Worm (Caenorhabditis elegans): ENCODE results near the gene famh-136.
A peak's percentile ranks its signal among the peaks of the same experiment; 100 is the strongest.

famh-136 gene

ce11 chrIII:8848372-8848771, 39.2 kb upstream of the famh-136 start, which contains the start of gene F44E2.7:
TSS of gene F44E2.7 (minus strand) at chrIII:8848472.
- TF ChIP-seq fos-1 (tag; optimal IDR thresholded peaks at IDR 0.05), result no peak
- TF ChIP-seq nhr-237 (tag; optimal IDR thresholded peaks at IDR 0.05), result no peak
- TF ChIP-seq dmd-4 (tag; optimal IDR thresholded peaks at IDR 0.05), result no peak
- TF ChIP-seq mdl-1 (tag; optimal IDR thresholded peaks at IDR 0.05), result no peak
- TF ChIP-seq ztf-11 (tag; optimal IDR thresholded peaks at IDR 0.05), result no peak
- TF ChIP-seq nhr-129 (tag; optimal IDR thresholded peaks at IDR 0.05), result no peak
- TF ChIP-seq mab-5 (tag; optimal IDR thresholded peaks at IDR 0.05), result no peak
- TF ChIP-seq snpc-4 (tag; optimal IDR thresholded peaks at IDR 0.05), result no peak
- no peak for TF ChIP-seq nhr-11 (tag; optimal IDR thresholded peaks at IDR 0.05)
- TF ChIP-seq nhr-10 (tag; optimal IDR thresholded peaks at IDR 0.05), result no peak
- no peak for TF ChIP-seq zag-1 (tag; optimal IDR thresholded peaks at IDR 0.05)
- no peak for TF ChIP-seq ama-1 (optimal IDR thresholded peaks at IDR 0.05)
- TF ChIP-seq F13H6.1 (tag; optimal IDR thresholded peaks at IDR 0.05), result no peak

- TF ChIP-seq Y55F3AM.14 (GFP tag; optimal IDR thresholded peaks at IDR 0.05), result no peak
- TF ChIP-seq aly-2 (tag; optimal IDR thresholded peaks at IDR 0.05), result no peak
Measured at ce11 chrIII:8849507-8849906, 38.0 kb upstream of the famh-136 start, which contains the start of gene F44E2.8. TSS of gene F44E2.8 (minus strand) at chrIII:8849877.

ce11 chrIII:8850482-8851047, 37.0 kb upstream of the famh-136 start, which contains the start of gene F44E2.9:
TSS of gene F44E2.9 (minus strand) at chrIII:8850532.
- peak; percentile 7 for TF ChIP-seq skn-1 (tag; optimal IDR thresholded peaks at IDR 0.05)
- no peak for TF ChIP-seq mbf-1 (tag; optimal IDR thresholded peaks at IDR 0.05)
- TF ChIP-seq sma-3 (GFP tag; optimal IDR thresholded peaks at IDR 0.05), result peak; percentile 60
- TF ChIP-seq lsy-2 (tag; optimal IDR thresholded peaks at IDR 0.05), result peak; percentile 45 to 84
- TF ChIP-seq mdl-1 (tag; optimal IDR thresholded peaks at IDR 0.05), result no peak
- no peak for TF ChIP-seq snpc-4 (tag; optimal IDR thresholded peaks at IDR 0.05)
- peak; percentile 8 for TF ChIP-seq nhr-6 (tag; optimal IDR thresholded peaks at IDR 0.05)
- TF ChIP-seq fos-1 (tag; optimal IDR thresholded peaks at IDR 0.05), result peak; percentile 18
- TF ChIP-seq sma-9 (GFP tag; optimal IDR thresholded peaks at IDR 0.05), result peak; percentile 70
- TF ChIP-seq sma-9 (tag; optimal IDR thresholded peaks at IDR 0.05), result no peak
- TF ChIP-seq C34F6.9 (tag; optimal IDR thresholded peaks at IDR 0.05), result peak; percentile 87
- no peak for TF ChIP-seq ztf-11 (tag; optimal IDR thresholded peaks at IDR 0.05)
- TF ChIP-seq crh-2 (tag; optimal IDR thresholded peaks at IDR 0.05), result peak; percentile 50
- TF ChIP-seq gmeb-1 (tag; optimal IDR thresholded peaks at IDR 0.05), result peak; percentile 91
- no peak for TF ChIP-seq ceh-16 (tag; optimal IDR thresholded peaks at IDR 0.05)
- TF ChIP-seq nhr-129 (tag; optimal IDR thresholded peaks at IDR 0.05), result peak; percentile 54
- TF ChIP-seq lin-11 (tag; optimal IDR thresholded peaks at IDR 0.05), result peak; percentile 31
- TF ChIP-seq Y55F3AM.14 (GFP tag; optimal IDR thresholded peaks at IDR 0.05), result no peak
- no peak for TF ChIP-seq nhr-25 (tag; optimal IDR thresholded peaks at IDR 0.05)
- TF ChIP-seq unc-55 (GFP tag; optimal IDR thresholded peaks at IDR 0.05), result peak; percentile 90
- no peak for TF ChIP-seq ztf-1 (GFP tag; conservative IDR thresholded peaks at IDR 0.05)

- TF ChIP-seq R02D3.7 (tag; optimal IDR thresholded peaks at IDR 0.05) (no peak), nhr-12 (tag; optimal IDR thresholded peaks at IDR 0.05) (no peak)
Measured at ce11 chrIII:8851961-8852360, 35.6 kb upstream of the famh-136 start, which contains the start of gene plg-1. TSS of gene plg-1 (plus strand) at chrIII:8852261.

ce11 chrIII:8858482-8858881, 29.1 kb upstream of the famh-136 start:
- TF ChIP-seq blmp-1 (tag; optimal IDR thresholded peaks at IDR 0.05; ENCODE audit: insufficient read depth) (no peak), crh-2 (tag; optimal IDR thresholded peaks at IDR 0.05) (no peak), F13H6.1 (tag; optimal IDR thresholded peaks at IDR 0.05) (no peak), ztf-11 (tag; optimal IDR thresholded peaks at IDR 0.05) (no peak), nhr-23 (tag; optimal IDR thresholded peaks at IDR 0.05) (no peak), mdl-1 (tag; optimal IDR thresholded peaks at IDR 0.05) (no peak), mbf-1 (tag; optimal IDR thresholded peaks at IDR 0.05) (no peak), sma-9 (GFP tag; optimal IDR thresholded peaks at IDR 0.05) (no peak), sma-9 (tag; optimal IDR thresholded peaks at IDR 0.05) (no peak)

Data from whole organism, L2 larva.